Fruit fly (Drosophila melanogaster): ENCODE results near the gene CG34307.

DNA sequence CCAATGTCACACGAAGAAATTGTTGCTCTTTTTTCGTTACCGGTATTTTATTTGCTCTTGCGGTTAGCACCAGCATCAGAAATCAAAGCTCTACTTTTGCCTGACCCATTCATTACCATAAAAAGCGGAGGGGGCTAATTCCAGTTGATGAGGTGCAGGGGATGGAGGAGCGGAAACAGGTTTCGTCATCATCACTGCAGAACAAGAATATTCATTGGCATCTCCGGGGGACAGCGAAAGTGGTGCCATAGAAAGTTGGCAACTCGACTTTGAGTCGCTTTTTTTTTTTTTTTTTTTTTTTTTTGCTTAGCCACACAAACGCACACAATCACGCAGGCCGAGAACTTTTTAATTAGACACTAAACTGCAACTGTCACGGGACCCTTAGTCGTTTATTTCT is 43.7 kb downstream of the CG34307 start:
- TF ChIP-seq fd96Ca (GFP tag; IDR thresholded peaks at IDR 0.05) = no peak
- no peak for TF ChIP-seq D1 (tag; optimal IDR thresholded peaks at IDR 0.05)
- TF ChIP-seq CG8301 (tag; optimal IDR thresholded peaks at IDR 0.05) = no peak
- TF ChIP-seq CG10348 (GFP tag; IDR thresholded peaks at IDR 0.05) = no peak
- no peak for TF ChIP-seq Snoo (tag; optimal IDR thresholded peaks at IDR 0.05)
- no peak for TF ChIP-seq Ets98B (GFP tag; IDR thresholded peaks at IDR 0.05)
- no peak for TF ChIP-seq CG15710 (tag; optimal IDR thresholded peaks at IDR 0.05)
- no peak for TF ChIP-seq rn (GFP tag; IDR thresholded peaks at IDR 0.05)
- no peak for TF ChIP-seq CG32121 (GFP tag; IDR thresholded peaks at IDR 0.05)
- no peak for TF ChIP-seq CG8159 (tag; optimal IDR thresholded peaks at IDR 0.05)
